Fruit fly (Drosophila melanogaster) whole organism, embryonic: ENCODE results near the gene Ndae1.

Experiments used
- Abd-B ChIP-seq: fragments of 200-800 bp; sonication (Bioruptor generic); optimal IDR thresholded peaks from 2 replicates; lab custom pipeline; 2018; ENCODE audit warnings: missing biosample characterization, mild to moderate bottlenecking, missing genetic modification characterization, moderate library complexity
- B-H1 ChIP-seq: fragments of 200-800 bp; sonication (Bioruptor generic); IDR thresholded peaks from 3 replicates; pipeline ENCODE4 v1.3.6; 2022; ENCODE audit warnings: missing biosample characterization, missing genetic modification characterization
- BEAF-32 ChIP-seq: fragments of 200-800 bp; sonication (Bioruptor generic); optimal IDR thresholded peaks from 3 replicates; lab custom pipeline; 2017; ENCODE audit warnings: missing biosample characterization, missing genetic modification characterization, mild to moderate bottlenecking, moderate library complexity, missing genetic modification reagents
- Bgb ChIP-seq: fragments of 200-800 bp; sonication (Bioruptor generic); IDR thresholded peaks from 2 replicates; pipeline ENCODE4 v1.3.6; 2022; ENCODE audit warnings: missing biosample characterization, missing genetic modification characterization; ENCODE audit not compliant: partially characterized antibody
- CG10431 ChIP-seq: fragments of 200-800 bp; sonication (Bioruptor generic); optimal IDR thresholded peaks from 3 replicates; lab custom pipeline; 2018; ENCODE audit warnings: missing biosample characterization, mild to moderate bottlenecking, missing genetic modification characterization
- CG12942 ChIP-seq: fragments of 200-800 bp; sonication (Bioruptor generic); optimal IDR thresholded peaks from 3 replicates; lab custom pipeline; 2016; ENCODE audit warnings: missing biosample characterization, missing genetic modification characterization
- CG14860 ChIP-seq: fragments of 200-800 bp; sonication (Bioruptor generic); IDR thresholded peaks from 3 replicates; pipeline ENCODE4 v1.3.6; 2022; ENCODE audit warnings: missing biosample characterization, missing genetic modification characterization; ENCODE audit not compliant: partially characterized antibody
- CG15479 ChIP-seq: fragments of 200-800 bp; sonication (Bioruptor generic); optimal IDR thresholded peaks from 3 replicates; lab custom pipeline; 2019; ENCODE audit warnings: missing biosample characterization, mild to moderate bottlenecking, missing genetic modification characterization, moderate library complexity
- CG1647 ChIP-seq: fragments of 200-800 bp; sonication (Bioruptor generic); optimal IDR thresholded peaks from 3 replicates; lab custom pipeline; 2016; ENCODE audit warnings: missing biosample characterization, missing genetic modification characterization
- CG17829 ChIP-seq: fragments of 200-800 bp; optimal IDR thresholded peaks from 2 replicates; lab custom pipeline; 2019; ENCODE audit warnings: missing biosample characterization, mild to moderate bottlenecking, missing genetic modification characterization, moderate library complexity
- CG1832 ChIP-seq: fragments of 200-800 bp; sonication (Bioruptor generic); optimal IDR thresholded peaks from 2 replicates; lab custom pipeline; 2017; ENCODE audit warnings: missing biosample characterization, mild to moderate bottlenecking, missing genetic modification characterization, inconsistent platforms
- CG2678 ChIP-seq: fragments of 200-800 bp; sonication (Bioruptor generic); optimal IDR thresholded peaks from 3 replicates; lab custom pipeline; 2019; ENCODE audit warnings: missing biosample characterization, mild to moderate bottlenecking, missing genetic modification characterization, moderate library complexity
- CG31388 ChIP-seq: fragments of 200-800 bp; sonication (Bioruptor generic); optimal IDR thresholded peaks from 2 replicates; lab custom pipeline; 2016; ENCODE audit warnings: missing biosample characterization, missing genetic modification characterization
- CG32532 ChIP-seq: fragments of 200-800 bp; sonication (Bioruptor generic); IDR thresholded peaks from 2 replicates; pipeline ENCODE4 v1.3.6; 2022; ENCODE audit warnings: missing biosample characterization, missing genetic modification characterization
- CG3281 ChIP-seq: fragments of 200-800 bp; sonication (Bioruptor generic); optimal IDR thresholded peaks from 3 replicates; lab custom pipeline; 2017; ENCODE audit warnings: missing biosample characterization, mild to moderate bottlenecking, missing genetic modification characterization
- CG4282 ChIP-seq: fragments of 200-800 bp; sonication (Bioruptor generic); optimal IDR thresholded peaks from 2 replicates; lab custom pipeline; 2016; ENCODE audit warnings: missing biosample characterization, missing genetic modification characterization
- CG4404 ChIP-seq: fragments of 200-800 bp; sonication (Bioruptor generic); IDR thresholded peaks from 2 replicates; pipeline ENCODE4 v1.3.6; 2022; ENCODE audit warnings: missing biosample characterization, missing genetic modification characterization
- CG4617 ChIP-seq: fragments of 200-800 bp; sonication (Bioruptor generic); optimal IDR thresholded peaks from 3 replicates; lab custom pipeline; 2016; ENCODE audit warnings: missing biosample characterization, missing genetic modification characterization, borderline replicate concordance
- CG8478 ChIP-seq: fragments of >200 bp; optimal IDR thresholded peaks from 2 replicates; lab custom pipeline; 2018
- CG8944 ChIP-seq: fragments of 200-800 bp; sonication (Bioruptor generic); optimal IDR thresholded peaks from 3 replicates; lab custom pipeline; 2016; ENCODE audit warnings: missing biosample characterization, missing genetic modification characterization
- CTCF ChIP-seq: fragments of 200-800 bp; sonication (Bioruptor generic); optimal IDR thresholded peaks from 2 replicates; lab custom pipeline; 2017; ENCODE audit warnings: missing biosample characterization, mild to moderate bottlenecking, missing genetic modification characterization, moderate library complexity
- CoRest ChIP-seq: fragments of 200-800 bp; sonication (Bioruptor generic); optimal IDR thresholded peaks from 3 replicates; lab custom pipeline; 2018; ENCODE audit warnings: missing biosample characterization, mild to moderate bottlenecking, missing genetic modification characterization, moderate library complexity
- Drgx ChIP-seq: fragments of 200-800 bp; sonication (Bioruptor generic); IDR thresholded peaks from 2 replicates; pipeline ENCODE4 v1.3.6; 2022; ENCODE audit warnings: missing biosample characterization, missing genetic modification characterization
- Elba2 ChIP-seq: fragments of 200-800 bp; sonication (Bioruptor generic); optimal IDR thresholded peaks from 3 replicates; lab custom pipeline; 2016; ENCODE audit warnings: missing biosample characterization, missing genetic modification characterization
- GATAe ChIP-seq: fragments of 200-800 bp; sonication (Bioruptor generic); conservative IDR thresholded peaks from 2 replicates; pipeline ENCODE4 v1.3.6; 2022; ENCODE audit warnings: missing biosample characterization, missing genetic modification characterization
- Med ChIP-seq: fragments of 200-800 bp; sonication (Bioruptor generic); peaks from one replicate; lab custom pipeline; 2016; ENCODE audit warnings: missing biosample characterization, missing genetic modification characterization, mild to moderate bottlenecking, inconsistent platforms, moderate library complexity
- Mes4 ChIP-seq: fragments of 200-800 bp; sonication (Bioruptor generic); optimal IDR thresholded peaks from 2 replicates; lab custom pipeline; 2016; ENCODE audit warnings: missing biosample characterization, missing genetic modification characterization
- NFAT ChIP-seq: fragments of 200-800 bp; sonication (Bioruptor generic); IDR thresholded peaks from 2 replicates; pipeline ENCODE4 v1.3.6; 2022; ENCODE audit warnings: missing biosample characterization, missing genetic modification characterization
- Nf-YB ChIP-seq: fragments of 200-800 bp; sonication (Bioruptor generic); optimal IDR thresholded peaks from 3 replicates; lab custom pipeline; 2019; ENCODE audit warnings: missing biosample characterization, mild to moderate bottlenecking, missing genetic modification characterization, moderate library complexity
- Nf-YC ChIP-seq: fragments of 200-800 bp; optimal IDR thresholded peaks from 3 replicates; lab custom pipeline; 2019; ENCODE audit warnings: missing biosample characterization, mild to moderate bottlenecking, missing genetic modification characterization, moderate library complexity
- Taf1 ChIP-seq: fragments of 200-800 bp; sonication (Bioruptor generic); IDR thresholded peaks from 2 replicates; pipeline ENCODE4 v1.3.6; 2022; ENCODE audit warnings: missing biosample characterization, missing genetic modification characterization
- Usf ChIP-seq: fragments of 200-800 bp; sonication (Bioruptor generic); optimal IDR thresholded peaks from 2 replicates; lab custom pipeline; 2017; ENCODE audit warnings: missing genotype, missing biosample characterization, missing genetic modification characterization
- abd-A ChIP-seq: fragments of 200-800 bp; sonication (Bioruptor generic); optimal IDR thresholded peaks from 3 replicates; lab custom pipeline; 2019; ENCODE audit warnings: missing biosample characterization, mild to moderate bottlenecking, missing genetic modification characterization, moderate library complexity
- amos ChIP-seq: fragments of 200-800 bp; sonication (Bioruptor generic); IDR thresholded peaks from 2 replicates; pipeline ENCODE4 v1.3.6; 2022; ENCODE audit warnings: missing biosample characterization, missing genetic modification characterization; ENCODE audit not compliant: partially characterized antibody
- bigmax ChIP-seq: fragments of 200-800 bp; sonication (Bioruptor generic); optimal IDR thresholded peaks from 2 replicates; lab custom pipeline; 2018; ENCODE audit warnings: missing biosample characterization, mild to moderate bottlenecking, missing genetic modification characterization
- crc ChIP-seq: fragments of 200-800 bp; sonication (Bioruptor generic); optimal IDR thresholded peaks from 2 replicates; lab custom pipeline; 2016; ENCODE audit warnings: missing biosample characterization, missing genetic modification characterization
- da ChIP-seq: fragments of 200-800 bp; sonication (Bioruptor generic); optimal IDR thresholded peaks from 2 replicates; lab custom pipeline; 2016; ENCODE audit warnings: missing biosample characterization, missing genetic modification characterization
- dimm ChIP-seq: fragments of 200-800 bp; sonication (Bioruptor generic); IDR thresholded peaks from 2 replicates; pipeline ENCODE4 v1.3.6; 2022; ENCODE audit warnings: missing biosample characterization, missing genetic modification characterization
- ems ChIP-seq: fragments of 200-800 bp; sonication (Bioruptor generic); optimal IDR thresholded peaks from 3 replicates; lab custom pipeline; 2016; ENCODE audit warnings: missing biosample characterization, missing genetic modification characterization
- exex ChIP-seq: fragments of 200-800 bp; sonication (Bioruptor generic); optimal IDR thresholded peaks from 4 replicates; lab custom pipeline; 2018; ENCODE audit warnings: missing biosample characterization, mild to moderate bottlenecking, missing genetic modification characterization, moderate library complexity
- fd64A ChIP-seq: fragments of 200-800 bp; sonication (Bioruptor generic); optimal IDR thresholded peaks from 3 replicates; lab custom pipeline; 2018; ENCODE audit warnings: missing biosample characterization, mild to moderate bottlenecking, missing genetic modification characterization
- gem ChIP-seq: fragments of 200-800 bp; sonication (Bioruptor generic); optimal IDR thresholded peaks from 2 replicates; lab custom pipeline; 2019; ENCODE audit warnings: missing biosample characterization, mild to moderate bottlenecking, missing genetic modification characterization, moderate library complexity
- gsb ChIP-seq: fragments of 200-800 bp; sonication (Bioruptor generic); IDR thresholded peaks from 2 replicates; pipeline ENCODE4 v1.3.6; 2022; ENCODE audit warnings: missing biosample characterization, missing genetic modification characterization
- hth ChIP-seq: fragments of >200 bp; optimal IDR thresholded peaks from 2 replicates; lab custom pipeline; 2017; ENCODE audit warnings: inconsistent platforms
- lilli ChIP-seq: fragments of 200-800 bp; sonication (Bioruptor generic); optimal IDR thresholded peaks from 3 replicates; lab custom pipeline; 2016; ENCODE audit warnings: missing biosample characterization, missing genetic modification characterization
- odd ChIP-seq: fragments of 200-800 bp; sonication (Bioruptor generic); optimal IDR thresholded peaks from 2 replicates; lab custom pipeline; 2017; ENCODE audit warnings: missing biosample characterization, mild to moderate bottlenecking, missing genetic modification characterization
- org-1 ChIP-seq: fragments of 200-800 bp; sonication (Bioruptor generic); optimal IDR thresholded peaks from 2 replicates; lab custom pipeline; 2017; ENCODE audit warnings: missing biosample characterization, missing genetic modification characterization
- rib ChIP-seq: fragments of 200-800 bp; sonication (Bioruptor generic); IDR thresholded peaks from 2 replicates; pipeline ENCODE4 v1.3.6; 2022; ENCODE audit warnings: missing biosample characterization, missing genetic modification characterization
- sima ChIP-seq: fragments of 200-800 bp; sonication (Bioruptor generic); optimal IDR thresholded peaks from 2 replicates; lab custom pipeline; 2016; ENCODE audit warnings: missing biosample characterization, missing genetic modification characterization
- slou ChIP-seq: fragments of 200-800 bp; sonication (Bioruptor generic); optimal IDR thresholded peaks from 3 replicates; lab custom pipeline; 2016; ENCODE audit warnings: missing biosample characterization, missing genetic modification characterization
- stwl ChIP-seq: fragments of 200-800 bp; sonication (Bioruptor generic); optimal IDR thresholded peaks from 3 replicates; lab custom pipeline; 2018; ENCODE audit warnings: missing biosample characterization, mild to moderate bottlenecking, missing genetic modification characterization, moderate library complexity
- usp ChIP-seq: fragments of >200 bp; optimal IDR thresholded peaks from 2 replicates; lab custom pipeline; 2017; ENCODE audit warnings: missing biosample characterization, missing genetic modification characterization
- zen ChIP-seq: fragments of 200-800 bp; sonication (Bioruptor generic); optimal IDR thresholded peaks from 3 replicates; lab custom pipeline; 2018; ENCODE audit warnings: missing biosample characterization, mild to moderate bottlenecking, missing genetic modification characterization, moderate library complexity

Ndae1 gene

dm6 chr2L:7295924-7296323 is 46.8 kb upstream of the Ndae1 start (continued):
- peak; percentile 12 for TF ChIP-seq stwl (tag; lab: Kevin White, UChicago)
- TF ChIP-seq da = no peak
- TF ChIP-seq Med (GFP tag; lab: Kevin White, UChicago) = peak; percentile 71
- TF ChIP-seq Abd-B (GFP tag; lab: Kevin White, UChicago) = peak; percentile 75
- no peak for TF ChIP-seq CG8478 (lab: Kevin White, UChicago)
- TF ChIP-seq BEAF-32 (GFP tag; lab: Kevin White, UChicago) = no peak
- TF ChIP-seq bigmax (GFP tag; lab: Kevin White, UChicago) = no peak
- no peak for TF ChIP-seq rib (GFP tag; lab: Robert Waterston, UW)
- TF ChIP-seq Mes4 (GFP tag; lab: Kevin White, UChicago) = peak; percentile 28
- peak; percentile 64 for TF ChIP-seq odd (GFP tag; lab: Kevin White, UChicago)
- TF ChIP-seq Elba2 = peak; percentile 5
- peak; percentile 26 for TF ChIP-seq CG8944 (GFP tag; lab: Kevin White, UChicago)
- peak; percentile 85 for TF ChIP-seq zen
- peak; percentile 71 for TF ChIP-seq CG10431
- no peak for TF ChIP-seq crc (GFP tag; lab: Kevin White, UChicago)
- peak; percentile 64 for TF ChIP-seq CG15479 (GFP tag; lab: Kevin White, UChicago)
- peak; percentile 82 for TF ChIP-seq CoRest (tag; lab: Kevin White, UChicago)
- TF ChIP-seq gsb (GFP tag; lab: Robert Waterston, UW) = no peak
- TF ChIP-seq CG32532 = no peak
- TF ChIP-seq NFAT (GFP tag; lab: Robert Waterston, UW) = no peak
- no peak for TF ChIP-seq CG3281 (GFP tag; lab: Kevin White, UChicago)
- TF ChIP-seq hth (lab: Kevin White, UChicago) = no peak
- no peak for TF ChIP-seq CG4617 (GFP tag; lab: Kevin White, UChicago)
- peak; percentile 53 for TF ChIP-seq Nf-YB (GFP tag; lab: Kevin White, UChicago)
- no peak for TF ChIP-seq Taf1 (GFP tag; lab: Robert Waterston, UW)
- peak; percentile 79 for TF ChIP-seq CG2678
- TF ChIP-seq gem (tag; lab: Kevin White, UChicago) = peak; percentile 89
- TF ChIP-seq Drgx (GFP tag; lab: Robert Waterston, UW) = peak; percentile 32; the same call in 1 of the 2 replicates
- peak; percentile 65 for TF ChIP-seq dimm (GFP tag; lab: Robert Waterston, UW)
- TF ChIP-seq B-H1 (GFP tag; lab: Robert Waterston, UW) = peak; percentile 45; the same call in 2 of the 3 replicates
- TF ChIP-seq org-1 (GFP tag; lab: Kevin White, UChicago) = peak; percentile 73
- TF ChIP-seq CG4282 (GFP tag; lab: Kevin White, UChicago) = no peak
- TF ChIP-seq CTCF (GFP tag; lab: Kevin White, UChicago) = peak; percentile 6
- no peak for TF ChIP-seq GATAe (GFP tag; lab: Robert Waterston, UW)
- TF ChIP-seq usp (GFP tag; lab: Kevin White, UChicago) = no peak
- no peak; the same call in 1 of the 2 replicates for TF ChIP-seq amos (GFP tag; lab: Robert Waterston, UW)
- TF ChIP-seq fd64A (GFP tag; lab: Kevin White, UChicago) = peak; percentile 54
- TF ChIP-seq Nf-YC (tag; lab: Kevin White, UChicago) = peak; percentile 26
- no peak for TF ChIP-seq CG1647 (GFP tag; lab: Kevin White, UChicago)
- TF ChIP-seq lilli (GFP tag; lab: Kevin White, UChicago) = peak; percentile 41
- TF ChIP-seq Bgb (GFP tag; lab: Robert Waterston, UW) = no peak
- TF ChIP-seq sima = no peak
- TF ChIP-seq CG4404 (GFP tag; lab: Robert Waterston, UW) = peak; percentile 86
- 0 out of 3 replicates have a peak, but pooled peaks have one; percentile 45 for TF ChIP-seq CG14860 (GFP tag; lab: Robert Waterston, UW)
- TF ChIP-seq CG31388 (GFP tag; lab: Kevin White, UChicago) = no peak
- peak; percentile 53 for TF ChIP-seq Usf (GFP tag; lab: Kevin White, UChicago)
- TF ChIP-seq CG1832 = no peak
- TF ChIP-seq exex (tag; lab: Kevin White, UChicago) = no peak
- peak; percentile 32 for TF ChIP-seq ems (GFP tag; lab: Kevin White, UChicago)
- TF ChIP-seq slou (GFP tag; lab: Kevin White, UChicago) = no peak
- peak; percentile 53 for TF ChIP-seq CG12942 (GFP tag; lab: Kevin White, UChicago)
- peak; percentile 87 for TF ChIP-seq CG17829 (tag; lab: Kevin White, UChicago)
- TF ChIP-seq abd-A (tag; lab: Kevin White, UChicago) = peak; percentile 29
